Fruit fly (Drosophila melanogaster) whole organism, pupa: ENCODE measurements around the gene CG18265.
A peak's percentile ranks its signal among the peaks of the same experiment; 100 is the strongest.

Experiments
- CG12605 ChIP-seq: fragments of 200-800 bp; sonication (Bioruptor generic); IDR thresholded peaks from 2 replicates; pipeline ENCODE4 v1.3.6; 2022; ENCODE audit warnings: missing biosample characterization, missing genetic modification characterization
- CG13204 ChIP-seq: fragments of 200-800 bp; sonication (Bioruptor generic); optimal IDR thresholded peaks from 2 replicates; lab custom pipeline; 2018; ENCODE audit warnings: missing biosample characterization, mild to moderate bottlenecking, missing genetic modification characterization, moderate library complexity
- CG32121 ChIP-seq: fragments of 200-800 bp; sonication (Bioruptor generic); IDR thresholded peaks from 2 replicates; pipeline ENCODE4 v1.3.6; 2022; ENCODE audit warnings: missing biosample characterization, missing genetic modification characterization
- CG9948 ChIP-seq: fragments of 200-800 bp; sonication (Bioruptor generic); optimal IDR thresholded peaks from 2 replicates; lab custom pipeline; 2018; ENCODE audit warnings: missing biosample characterization, mild to moderate bottlenecking, missing genetic modification characterization, moderate library complexity
- EcR ChIP-seq: fragments of 200-800 bp; sonication (Bioruptor generic); optimal IDR thresholded peaks from 3 replicates; lab custom pipeline; 2019; ENCODE audit warnings: missing biosample characterization, missing genetic modification characterization, mild to moderate bottlenecking, moderate library complexity, missing genetic modification reagents
- Snoo ChIP-seq: fragments of 200-800 bp; sonication (Bioruptor generic); optimal IDR thresholded peaks from 3 replicates; lab custom pipeline; 2017; ENCODE audit warnings: missing biosample characterization, mild to moderate bottlenecking, missing genetic modification characterization, inconsistent platforms
- gl ChIP-seq: fragments of 200-800 bp; sonication (Bioruptor generic); optimal IDR thresholded peaks from 2 replicates; lab custom pipeline; 2018; ENCODE audit warnings: missing biosample characterization, mild to moderate bottlenecking, missing genetic modification characterization
- rn ChIP-seq: fragments of 200-800 bp; sonication (Bioruptor generic); IDR thresholded peaks from 2 replicates; pipeline ENCODE4 v1.3.6; 2022; ENCODE audit warnings: missing biosample characterization, missing genetic modification characterization

- TF ChIP-seq EcR (GFP tag; lab: Kevin White, UChicago), result no peak
- peak; percentile 98 for TF ChIP-seq CG32121 (GFP tag; lab: Robert Waterston, UW)
- peak; percentile 74 for TF ChIP-seq CG13204 (GFP tag; lab: Kevin White, UChicago)
- peak; percentile 95 for TF ChIP-seq rn (GFP tag; lab: Robert Waterston, UW)
- peak; percentile 86 for TF ChIP-seq gl
- peak; percentile 95 for TF ChIP-seq Snoo (tag; lab: Kevin White, UChicago)
- peak; percentile 95 for TF ChIP-seq CG9948
- TF ChIP-seq CG12605 (GFP tag; lab: Robert Waterston, UW), result peak; percentile 93
These were observed 5.6 kb upstream of the CG18265 start, which contains the start of the genes Coq4 and CG32176 for dm6 chr3L:17433555-17433954.
